Fruit fly (Drosophila melanogaster) whole organism, larva: ENCODE data around the gene CG7304.

Experiments used
- noc ChIP-seq: fragments of 200-800 bp; sonication (Bioruptor generic); optimal IDR thresholded peaks from 3 replicates; lab custom pipeline; 2019; ENCODE audit warnings: missing biosample characterization, mild to moderate bottlenecking, missing genetic modification characterization, moderate library complexity

CG7304 gene

DNA sequence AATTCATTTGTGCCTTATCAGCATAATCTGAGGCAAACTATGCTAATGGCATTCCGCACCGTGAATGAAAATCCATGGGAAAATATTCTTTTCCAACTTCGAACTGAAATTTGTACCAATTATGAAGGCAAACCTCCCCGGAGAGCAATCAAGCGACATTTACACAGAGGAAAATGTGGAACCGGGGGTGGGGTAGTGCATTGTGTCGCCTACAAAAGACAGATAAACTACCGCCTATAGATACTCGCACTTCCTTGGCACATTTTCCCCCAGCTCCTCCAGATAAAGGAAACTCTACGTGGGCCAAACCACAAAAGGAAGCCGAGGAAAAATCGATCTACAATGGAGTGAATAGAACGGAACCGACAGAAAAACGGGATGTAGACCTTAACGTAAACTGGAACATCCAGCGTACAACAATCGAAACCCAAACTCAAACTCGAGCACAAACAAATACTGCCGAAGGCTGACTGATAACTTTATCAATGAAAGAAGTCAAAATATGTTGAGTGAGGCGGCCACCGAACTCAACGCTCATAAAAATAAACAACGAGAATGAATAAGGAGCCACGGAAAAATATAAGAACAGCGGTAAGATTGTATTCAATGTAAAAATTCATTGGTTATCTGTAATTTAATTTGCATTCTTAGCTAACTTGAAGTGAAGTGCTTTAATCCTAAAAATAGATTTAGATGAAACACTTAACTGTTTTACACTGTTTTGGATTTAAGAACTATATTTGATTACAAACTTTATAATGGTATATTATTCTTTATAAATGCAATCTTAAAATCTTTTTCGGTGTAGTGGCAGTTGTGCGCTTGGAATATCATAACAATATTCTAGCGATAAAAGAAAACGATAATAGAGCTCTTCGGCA, 11.4 kb downstream of the CG7304 start:
- TF ChIP-seq noc = peak; percentile 31

dm6 chr3L:15691968-15692367, 12.4 kb downstream of the CG7304 start, which contains the start of gene CG34451:
Gene CG34451 (minus strand): TSS chr3L:15692068.
- TF ChIP-seq noc = no peak

- TF ChIP-seq noc = no peak
Measured at dm6 chr3L:15692388-15692787, 12.9 kb downstream of the CG7304 start.

- TF ChIP-seq noc = no peak
Measured at dm6 chr3L:15692794-15693532, 13.4 kb downstream of the CG7304 start.

dm6 chr3L:15694406-15694805, 14.9 kb downstream of the CG7304 start:
- TF ChIP-seq noc = peak; percentile 2

dm6 chr3L:15695195-15695594, 15.7 kb downstream of the CG7304 start:
- no peak for TF ChIP-seq noc

dm6 chr3L:15697916-15698315, 18.4 kb downstream of the CG7304 start:
- no peak for TF ChIP-seq noc

- no peak for TF ChIP-seq noc
Measured at dm6 chr3L:15699626-15700337, 20.3 kb downstream of the CG7304 start, which contains the start of gene comm2. Gene comm2 (minus strand): TSS chr3L:15699850.

- no peak for TF ChIP-seq noc
Measured at dm6 chr3L:15700338-15700966, 20.9 kb downstream of the CG7304 start.

DNA sequence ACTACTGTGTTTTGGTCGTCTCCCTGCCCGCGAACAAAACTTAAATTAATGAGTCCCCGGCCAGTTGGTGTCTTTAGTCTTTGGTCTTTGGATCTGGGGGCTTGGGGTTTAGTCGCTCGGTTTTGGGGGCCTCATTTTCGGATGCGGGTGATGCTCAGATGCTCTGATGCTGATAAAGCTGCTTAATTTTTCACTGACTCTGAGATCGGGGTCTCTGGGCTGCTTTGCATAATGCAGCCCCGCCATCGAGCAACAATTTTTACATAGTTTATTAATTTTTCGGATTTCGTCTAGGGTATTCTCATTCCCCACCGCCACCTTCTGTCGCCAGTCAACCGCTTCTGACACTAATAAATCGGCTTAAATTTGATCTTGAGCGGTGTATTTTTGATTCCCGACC, 22.7 kb downstream of the CG7304 start:
- TF ChIP-seq noc = no peak

DNA sequence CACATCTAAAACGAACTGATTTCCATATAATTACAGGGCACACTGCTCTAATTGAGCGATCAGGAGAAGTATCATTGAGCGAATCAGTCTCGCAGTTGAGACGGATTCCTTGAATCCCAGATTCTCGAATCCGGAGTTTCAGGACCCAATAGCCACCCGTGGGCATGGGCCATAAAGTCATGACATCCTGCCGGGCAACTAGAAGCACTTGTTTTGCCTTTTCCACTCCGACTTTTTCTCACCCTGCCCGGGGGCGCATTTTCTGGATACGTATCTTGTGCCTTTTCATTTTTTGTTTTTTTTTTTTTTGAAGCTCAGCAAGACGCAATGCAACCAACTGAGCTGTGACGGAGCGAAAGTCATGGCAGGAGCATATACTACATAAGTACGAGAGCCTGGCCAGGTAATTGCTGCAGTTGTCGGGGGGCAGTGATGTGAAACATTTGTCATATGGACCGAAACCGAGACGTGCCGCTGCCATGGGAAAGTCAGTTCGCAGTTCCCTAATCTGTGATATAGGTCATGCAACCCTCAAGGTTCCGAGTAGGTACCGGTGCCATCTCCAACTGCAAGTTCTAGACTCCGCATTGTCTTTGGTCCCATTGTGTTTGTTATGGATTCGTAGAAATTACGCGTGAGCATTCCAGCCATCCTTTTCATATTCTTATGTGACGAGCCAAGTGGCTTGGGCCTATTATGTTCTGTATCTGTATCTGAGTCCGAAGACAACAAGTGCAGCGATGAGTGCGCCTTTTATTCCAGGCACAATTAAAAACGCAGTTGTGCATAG, 24.0 kb downstream of the CG7304 start:
- no peak for TF ChIP-seq noc

DNA sequence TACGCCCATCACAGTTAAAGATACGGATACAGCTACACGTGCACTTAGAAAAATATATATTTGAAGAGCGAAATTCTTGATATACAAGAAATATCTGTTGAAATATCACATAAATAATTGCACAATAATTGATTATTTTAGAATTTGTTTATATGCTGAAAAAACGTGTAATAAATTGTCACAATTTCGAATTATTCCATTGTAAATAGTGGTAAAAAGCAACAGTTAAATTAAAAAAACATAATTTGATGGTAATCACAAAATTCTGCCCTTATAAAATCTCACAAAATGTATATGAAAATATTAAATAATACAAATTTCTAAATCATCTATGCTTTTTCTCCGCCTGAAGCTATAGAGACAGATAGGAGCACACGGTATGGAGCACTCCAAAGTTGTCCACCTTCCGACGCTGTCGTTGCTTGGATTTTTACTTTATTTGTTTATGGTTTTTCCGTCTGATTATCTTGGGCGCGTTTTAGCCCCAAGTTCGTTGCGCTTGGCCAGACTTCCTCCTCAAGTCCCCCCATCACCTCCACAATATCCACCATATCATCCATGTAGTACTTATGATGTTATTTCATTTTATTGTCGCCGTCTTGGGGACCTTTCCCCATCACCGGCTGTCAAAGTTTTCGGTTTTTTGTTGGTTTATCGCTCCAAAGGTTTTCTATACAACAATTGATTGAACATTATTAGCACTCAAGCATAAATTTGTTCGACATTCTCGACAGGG, 24.9 kb downstream of the CG7304 start:
- no peak for TF ChIP-seq noc

DNA sequence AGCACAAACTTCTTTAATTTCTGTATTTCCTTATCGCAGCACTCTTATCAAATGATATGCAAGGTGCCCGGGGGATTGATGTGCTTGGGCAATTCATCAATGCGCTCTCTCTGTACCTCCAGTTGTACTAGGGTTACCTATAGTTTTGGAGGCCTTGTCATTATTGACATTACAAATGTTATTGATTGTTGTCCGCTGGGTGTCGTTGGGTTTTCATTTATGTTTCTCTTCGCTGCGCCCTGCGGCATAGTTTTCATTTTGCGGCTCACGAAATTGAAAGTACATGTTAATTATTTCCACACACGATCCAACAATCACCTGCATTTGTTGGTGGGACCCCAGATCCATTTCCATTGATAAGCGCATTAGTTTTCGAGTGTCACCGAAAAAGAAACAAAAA, 26.7 kb downstream of the CG7304 start:
- no peak for TF ChIP-seq noc

DNA sequence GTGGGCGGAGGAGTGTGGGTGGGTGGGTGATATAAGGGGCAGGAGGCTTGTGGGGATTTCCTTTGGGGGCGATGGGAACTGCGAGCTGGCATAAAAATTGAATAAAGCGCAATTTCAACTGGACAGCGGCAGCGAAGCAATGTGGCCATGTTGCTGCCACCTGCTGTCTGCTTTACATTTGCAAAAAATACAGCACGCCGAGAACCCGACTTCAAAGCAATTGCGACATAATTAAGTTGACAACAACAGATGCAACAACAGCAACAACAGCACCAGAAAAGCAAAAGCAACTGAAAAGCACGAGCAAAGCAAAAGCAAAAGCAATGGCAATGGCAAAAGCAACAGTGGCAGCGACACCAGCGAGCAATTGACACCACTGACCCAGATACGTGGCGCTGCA, 28.6 kb downstream of the CG7304 start:
- TF ChIP-seq noc = no peak

- no peak for TF ChIP-seq noc
Measured at dm6 chr3L:15708579-15708978, 29.1 kb downstream of the CG7304 start.
